Fruit fly (Drosophila melanogaster): ENCODE data around the gene CG14570.

CG14570 gene

dm6 chr3L:21715974-21716373 is 14.3 kb downstream of the CG14570 start (continued):
- TF ChIP-seq CG6854 (GFP tag; optimal IDR thresholded peaks at IDR 0.05), result no peak
- no peak for TF ChIP-seq lz (GFP tag; optimal IDR thresholded peaks at IDR 0.05)
- peak; percentile 85 for TF ChIP-seq Eip78C (GFP tag)
- peak; percentile 31 for TF ChIP-seq topi (GFP tag; optimal IDR thresholded peaks at IDR 0.05)
- peak; percentile 38 for TF ChIP-seq acj6 (GFP tag; optimal IDR thresholded peaks at IDR 0.05)
- TF ChIP-seq fkh (GFP tag; optimal IDR thresholded peaks at IDR 0.05), result no peak
- no peak for TF ChIP-seq Blimp-1 (GFP tag; optimal IDR thresholded peaks at IDR 0.05)

dm6 chr3L:21709785-21710591 is 20.3 kb downstream of the CG14570 start:
- peak; percentile 85 for TF ChIP-seq CG3919 (GFP tag; optimal IDR thresholded peaks at IDR 0.05)
- TF ChIP-seq CG11762 (GFP tag; optimal IDR thresholded peaks at IDR 0.05; ENCODE audit: insufficient read depth), result peak; percentile 72
- TF ChIP-seq Smox (GFP tag; optimal IDR thresholded peaks at IDR 0.05), result peak; percentile 78
- peak; percentile 63; the same call in 2 of the 3 replicates for TF ChIP-seq CG6163 (GFP tag; IDR thresholded peaks at IDR 0.05)
- peak; percentile 59 for TF ChIP-seq CG8319 (GFP tag; optimal IDR thresholded peaks at IDR 0.05)
- peak; percentile 72 for TF ChIP-seq CG31627 (GFP tag; optimal IDR thresholded peaks at IDR 0.05)
- peak; percentile 77 for TF ChIP-seq CG8119 (GFP tag; IDR thresholded peaks at IDR 0.05)
- peak; percentile 82 for TF ChIP-seq Met (GFP tag; optimal IDR thresholded peaks at IDR 0.05)
- no peak for TF ChIP-seq fkh (GFP tag; optimal IDR thresholded peaks at IDR 0.05)
- peak; percentile 63 for TF ChIP-seq Hr39 (GFP tag; optimal IDR thresholded peaks at IDR 0.05)
- peak; percentile 54 for TF ChIP-seq Ets21C (GFP tag; optimal IDR thresholded peaks at IDR 0.05)
- TF ChIP-seq achi (GFP tag; optimal IDR thresholded peaks at IDR 0.05), result peak; percentile 85
- TF ChIP-seq ss (GFP tag; optimal IDR thresholded peaks at IDR 0.05), result peak; percentile 78 to 90
- peak; percentile 58 for TF ChIP-seq CG7368 (GFP tag; optimal IDR thresholded peaks at IDR 0.05)
- peak; percentile 64 for TF ChIP-seq vri (GFP tag; optimal IDR thresholded peaks at IDR 0.05)
- peak; percentile 47 for TF ChIP-seq CG16779 (tag; optimal IDR thresholded peaks at IDR 0.05)
- TF ChIP-seq fd85E (GFP tag; optimal IDR thresholded peaks at IDR 0.05), result peak; percentile 33
- peak; percentile 63 for TF ChIP-seq Lpt (GFP tag; optimal IDR thresholded peaks at IDR 0.05)
- TF ChIP-seq Sox102F (GFP tag; optimal IDR thresholded peaks at IDR 0.05), result peak; percentile 77
- TF ChIP-seq dsx (GFP tag; optimal IDR thresholded peaks at IDR 0.05; ENCODE audit: poor library complexity, severe bottlenecking), result peak; percentile 81
- TF ChIP-seq lz (GFP tag; optimal IDR thresholded peaks at IDR 0.05), result peak; percentile 64
- peak; percentile 88 for TF ChIP-seq acj6 (GFP tag; optimal IDR thresholded peaks at IDR 0.05)
- TF ChIP-seq cyc (GFP tag; optimal IDR thresholded peaks at IDR 0.05), result peak; percentile 75
- TF ChIP-seq CG34406 (GFP tag; optimal IDR thresholded peaks at IDR 0.05), result peak; percentile 85
- TF ChIP-seq Hr4 (GFP tag; optimal IDR thresholded peaks at IDR 0.05), result peak; percentile 70
- peak; percentile 69 for TF ChIP-seq Sox15 (GFP tag; optimal IDR thresholded peaks at IDR 0.05)
- peak; percentile 87 for TF ChIP-seq CG32006 (GFP tag; optimal IDR thresholded peaks at IDR 0.05)
- TF ChIP-seq CG11902 (GFP tag; optimal IDR thresholded peaks at IDR 0.05), result peak; percentile 63
- peak; percentile 44 to 85 for TF ChIP-seq salr (GFP tag; optimal IDR thresholded peaks at IDR 0.05)
- no peak for TF ChIP-seq dac (GFP tag; optimal IDR thresholded peaks at IDR 0.05)
- 0 out of 2 replicates have a peak, but pooled peaks have one; percentile 26 for TF ChIP-seq Gug (GFP tag; IDR thresholded peaks at IDR 0.05)
- peak; percentile 88 for TF ChIP-seq Ets96B (tag; optimal IDR thresholded peaks at IDR 0.05)
- peak; percentile 81 for TF ChIP-seq CG10631 (GFP tag; optimal IDR thresholded peaks at IDR 0.05)
- TF ChIP-seq CG11294 (GFP tag; IDR thresholded peaks at IDR 0.05), result peak; percentile 33; the same call in 1 of the 2 replicates
- TF ChIP-seq CG8632 (GFP tag; optimal IDR thresholded peaks at IDR 0.05), result peak; percentile 83
- peak; percentile 95 for TF ChIP-seq CG6808 (GFP tag; optimal IDR thresholded peaks at IDR 0.05)
- TF ChIP-seq CG6276 (GFP tag; optimal IDR thresholded peaks at IDR 0.05), result peak; percentile 68
- TF ChIP-seq CG10669 (GFP tag; optimal IDR thresholded peaks at IDR 0.05), result peak; percentile 85
- TF ChIP-seq Blimp-1 (GFP tag; optimal IDR thresholded peaks at IDR 0.05), result peak; percentile 67
- TF ChIP-seq Eip78C (GFP tag), result peak; percentile 96
- 0 out of 3 replicates have a peak, but pooled peaks have one; percentile 21 for TF ChIP-seq eg (GFP tag; IDR thresholded peaks at IDR 0.05)
- TF ChIP-seq CG1621 (tag; optimal IDR thresholded peaks at IDR 0.05), result no peak
- TF ChIP-seq Eip93F (GFP tag; optimal IDR thresholded peaks at IDR 0.05), result peak; percentile 67
- TF ChIP-seq fd59A (GFP tag; optimal IDR thresholded peaks at IDR 0.05), result peak; percentile 89
- TF ChIP-seq CG9139 (GFP tag; optimal IDR thresholded peaks at IDR 0.05), result peak; percentile 72
